Comparison of ENCODE assay signal across 8 worm cellular contexts in genomic region chrX:2793527-2793926, ce11.
A peak's percentile ranks its signal among the peaks of the same experiment; 100 is the strongest.
TF ChIP-seq lines count a peak whose summit lies in the region.

No protein-coding gene starts in this region.

TF ChIP-seq in whole organism, L1 larva, 84 proteins besides CTCF, POLR2A, EP300 and RAD21:
- peak; percentile 10 for TF ChIP-seq lin-14 (GFP tag; optimal IDR thresholded peaks at IDR 0.05; lab: Kevin White, UChicago)
- no peak for TF ChIP-seq nhr-19 (GFP tag; conservative IDR thresholded peaks at IDR 0.05; lab: Robert Waterston, UW)
- TF ChIP-seq nhr-85 (tag; lab: Kevin White, UChicago), result peak; percentile 53
- no peak for TF ChIP-seq efl-1 (optimal IDR thresholded peaks at IDR 0.05; lab: Kevin White, UChicago)
- TF ChIP-seq efl-1 (GFP tag; optimal IDR thresholded peaks at IDR 0.05 in 1 of 2; lab: Kevin White, UChicago), result peak in 1 of 2 experiments; percentile 90

TF ChIP-seq in whole organism, L3 larva, 47 proteins besides CTCF, POLR2A, EP300 and RAD21:
- no peak for TF ChIP-seq ZK546.5 (tag; optimal IDR thresholded peaks at IDR 0.05; lab: Kevin White, UChicago)
- peak; percentile 22 for TF ChIP-seq nhr-25 (tag; optimal IDR thresholded peaks at IDR 0.05; lab: Kevin White, UChicago)

TF ChIP-seq in whole organism, L4 larva, 104 proteins besides CTCF, POLR2A, EP300 and RAD21:
- no peak for TF ChIP-seq F10B5.3 (tag; optimal IDR thresholded peaks at IDR 0.05; lab: Kevin White, UChicago)
- TF ChIP-seq set-16 (GFP tag; IDR thresholded peaks at IDR 0.05; lab: Robert Waterston, UW), result 0 out of 2 replicates have a peak, but pooled peaks have one; percentile 12
- TF ChIP-seq nhr-102 (tag; optimal IDR thresholded peaks at IDR 0.05; lab: Kevin White, UChicago), result no peak
- peak; percentile 68 for TF ChIP-seq aha-1 (tag; lab: Kevin White, UChicago)

TF ChIP-seq in whole organism, early embryonic, 17 proteins besides CTCF, POLR2A, EP300 and RAD21:
- TF ChIP-seq scrt-1 (GFP tag; IDR thresholded peaks at IDR 0.05; lab: Robert Waterston, UW) (0 out of 2 replicates have a peak, but pooled peaks have one; percentile 25), tbx-11 (GFP tag; IDR thresholded peaks at IDR 0.05; lab: Robert Waterston, UW) (no peak), hmbx-1 (tag; optimal IDR thresholded peaks at IDR 0.05; lab: Kevin White, UChicago) (no peak), aly-1 (tag; optimal IDR thresholded peaks at IDR 0.05; lab: Kevin White, UChicago) (no peak), hmg-4 (GFP tag; optimal IDR thresholded peaks at IDR 0.05; lab: Kevin White, UChicago) (peak; percentile 32), F13C5.2 (tag; optimal IDR thresholded peaks at IDR 0.05; lab: Kevin White, UChicago) (no peak), sea-1 (GFP tag; conservative IDR thresholded peaks at IDR 0.05; lab: Robert Waterston, UW) (no peak), tra-4 (tag; optimal IDR thresholded peaks at IDR 0.05; lab: Kevin White, UChicago) (no peak), ceh-36 (tag; optimal IDR thresholded peaks at IDR 0.05; lab: Kevin White, UChicago) (peak; percentile 62)

TF ChIP-seq in whole organism, late embryonic, 69 proteins besides CTCF, POLR2A, EP300 and RAD21:
- TF ChIP-seq ceh-34 (tag; optimal IDR thresholded peaks at IDR 0.05; lab: Kevin White, UChicago) (peak; percentile 85), ref-2 (tag; optimal IDR thresholded peaks at IDR 0.05; lab: Kevin White, UChicago) (peak; percentile 32), sdc-2 (tag; optimal IDR thresholded peaks at IDR 0.05; lab: Kevin White, UChicago) (peak; percentile 44), npax-4 (tag; optimal IDR thresholded peaks at IDR 0.05; lab: Kevin White, UChicago) (no peak), fkh-6 (tag; optimal IDR thresholded peaks at IDR 0.05; lab: Kevin White, UChicago) (peak; percentile 14), ceh-31 (tag; optimal IDR thresholded peaks at IDR 0.05; lab: Kevin White, UChicago) (peak; percentile 4), nhr-11 (tag; optimal IDR thresholded peaks at IDR 0.05; lab: Kevin White, UChicago) (no peak), fax-1 (tag; optimal IDR thresholded peaks at IDR 0.05; lab: Kevin White, UChicago) (no peak), tbx-2 (tag; optimal IDR thresholded peaks at IDR 0.05; lab: Kevin White, UChicago) (peak; percentile 62), pax-1 (tag; optimal IDR thresholded peaks at IDR 0.05; lab: Kevin White, UChicago) (no peak), ceh-2 (tag; optimal IDR thresholded peaks at IDR 0.05; lab: Kevin White, UChicago) (peak; percentile 26)

TF ChIP-seq in whole organism, midembryonic, 9 proteins besides CTCF, POLR2A, EP300 and RAD21:
- TF ChIP-seq flt-1 (GFP tag; IDR thresholded peaks at IDR 0.05; lab: Robert Waterston, UW) (peak; percentile 37; the same call in 1 of the 2 replicates), ref-1 (GFP tag; conservative IDR thresholded peaks at IDR 0.05; lab: Robert Waterston, UW) (no peak)

TF ChIP-seq in whole organism, mixed stage, embryonic, 35 proteins besides CTCF, POLR2A, EP300 and RAD21:
- TF ChIP-seq lin-13 (tag; optimal IDR thresholded peaks at IDR 0.05; lab: Kevin White, UChicago), result no peak
- no peak for TF ChIP-seq ces-1 (GFP tag; optimal IDR thresholded peaks at IDR 0.05; lab: Kevin White, UChicago)
- peak; percentile 30 for TF ChIP-seq elt-1 (tag; optimal IDR thresholded peaks at IDR 0.05; lab: Kevin White, UChicago; ENCODE audit: borderline replicate concordance, insufficient read depth)
- TF ChIP-seq pha-4 (tag; optimal IDR thresholded peaks at IDR 0.05; lab: Kevin White, UChicago), result no peak
- no peak for TF ChIP-seq nhr-76 (tag; optimal IDR thresholded peaks at IDR 0.05; lab: Kevin White, UChicago)
- TF ChIP-seq nhr-12 (tag; optimal IDR thresholded peaks at IDR 0.05; lab: Kevin White, UChicago), result no peak
- no peak for TF ChIP-seq sem-2 (GFP tag; optimal IDR thresholded peaks at IDR 0.05; lab: Kevin White, UChicago)
- TF ChIP-seq cnd-1 (tag; optimal IDR thresholded peaks at IDR 0.05; lab: Kevin White, UChicago), result peak; percentile 22
- no peak for TF ChIP-seq sptf-1 (tag; optimal IDR thresholded peaks at IDR 0.05; lab: Kevin White, UChicago)
- TF ChIP-seq flh-1 (GFP tag; optimal IDR thresholded peaks at IDR 0.05; lab: Kevin White, UChicago), result no peak
- peak; percentile 31 for TF ChIP-seq mls-2 (tag; optimal IDR thresholded peaks at IDR 0.05; lab: Kevin White, UChicago)
- no peak for TF ChIP-seq hlh-1 (tag; optimal IDR thresholded peaks at IDR 0.05; lab: Kevin White, UChicago)
- no peak for TF ChIP-seq mab-5 (tag; optimal IDR thresholded peaks at IDR 0.05; lab: Kevin White, UChicago)
- peak; percentile 29 for TF ChIP-seq unc-62 (GFP tag; optimal IDR thresholded peaks at IDR 0.05; lab: Kevin White, UChicago)
- no peak for TF ChIP-seq ztf-11 (tag; optimal IDR thresholded peaks at IDR 0.05; lab: Kevin White, UChicago)
- TF ChIP-seq ham-2 (GFP tag; optimal IDR thresholded peaks at IDR 0.05; lab: Kevin White, UChicago), result no peak
- TF ChIP-seq unc-39 (tag; optimal IDR thresholded peaks at IDR 0.05; lab: Kevin White, UChicago), result no peak
- no peak for TF ChIP-seq blmp-1 (tag; optimal IDR thresholded peaks at IDR 0.05; lab: Kevin White, UChicago)
- TF ChIP-seq zip-8 (tag; optimal IDR thresholded peaks at IDR 0.05; lab: Kevin White, UChicago), result no peak
- peak; percentile 27 for TF ChIP-seq M03D4.4 (tag; optimal IDR thresholded peaks at IDR 0.05; lab: Kevin White, UChicago)
- peak; percentile 97 for TF ChIP-seq nhr-2 (tag; optimal IDR thresholded peaks at IDR 0.05; lab: Kevin White, UChicago)
- peak; percentile 17 for TF ChIP-seq ceh-43 (GFP tag; optimal IDR thresholded peaks at IDR 0.05; lab: Kevin White, UChicago)
- TF ChIP-seq elt-3 (tag; optimal IDR thresholded peaks at IDR 0.05; lab: Kevin White, UChicago), result no peak
- TF ChIP-seq nhr-237 (tag; optimal IDR thresholded peaks at IDR 0.05; lab: Kevin White, UChicago), result no peak

TF ChIP-seq in whole organism, young adult, 124 proteins besides CTCF, POLR2A, EP300 and RAD21:
- TF ChIP-seq ztf-3 (GFP tag; optimal IDR thresholded peaks at IDR 0.05; lab: Kevin White, UChicago), result no peak
- no peak for TF ChIP-seq zim-3 (tag; optimal IDR thresholded peaks at IDR 0.05; lab: Kevin White, UChicago)
- TF ChIP-seq lin-26 (GFP tag; IDR thresholded peaks at IDR 0.05; lab: Robert Waterston, UW), result no peak
- no peak for TF ChIP-seq ceh-27 (GFP tag; optimal IDR thresholded peaks at IDR 0.05; lab: Kevin White, UChicago)
- no peak for TF ChIP-seq F39B2.1 (GFP tag; IDR thresholded peaks at IDR 0.05; lab: Robert Waterston, UW)
- TF ChIP-seq attf-3 (GFP tag; conservative IDR thresholded peaks at IDR 0.05; lab: Robert Waterston, UW), result no peak
- TF ChIP-seq egl-18 (GFP tag; IDR thresholded peaks at IDR 0.05; lab: Robert Waterston, UW), result no peak
- no peak for TF ChIP-seq nhr-27 (tag; optimal IDR thresholded peaks at IDR 0.05; lab: Kevin White, UChicago)
- no peak for TF ChIP-seq ccch-3 (GFP tag; optimal IDR thresholded peaks at IDR 0.05; lab: Kevin White, UChicago)
- TF ChIP-seq mes-4 (tag; optimal IDR thresholded peaks at IDR 0.05; lab: Kevin White, UChicago), result no peak
- no peak for TF ChIP-seq sea-2 (GFP tag; IDR thresholded peaks at IDR 0.05; lab: Robert Waterston, UW)
- TF ChIP-seq tbx-9 (tag; optimal IDR thresholded peaks at IDR 0.05; lab: Kevin White, UChicago; ENCODE audit: borderline replicate concordance), result no peak
- no peak for TF ChIP-seq gei-17 (GFP tag; optimal IDR thresholded peaks at IDR 0.05; lab: Kevin White, UChicago)
- TF ChIP-seq dox-1 (GFP tag; IDR thresholded peaks at IDR 0.05; lab: Robert Waterston, UW), result 0 out of 2 replicates have a peak, but pooled peaks have one; percentile 16
- peak; percentile 17; the same call in 1 of the 2 replicates for TF ChIP-seq madf-6 (GFP tag; IDR thresholded peaks at IDR 0.05; lab: Robert Waterston, UW)
- 0 out of 2 replicates have a peak, but pooled peaks have one; percentile 37 for TF ChIP-seq zfh-2 (GFP tag; conservative IDR thresholded peaks at IDR 0.05; lab: Robert Waterston, UW)
- TF ChIP-seq athp-1 (tag; optimal IDR thresholded peaks at IDR 0.05; lab: Kevin White, UChicago), result no peak
- TF ChIP-seq efl-1 (GFP tag; optimal IDR thresholded peaks at IDR 0.05; lab: Kevin White, UChicago), result peak; percentile 18
- TF ChIP-seq Y67H2A.10 (GFP tag; conservative IDR thresholded peaks at IDR 0.05; lab: Robert Waterston, UW), result no peak
- 0 out of 2 replicates have a peak, but pooled peaks have one; percentile 69 for TF ChIP-seq F37B4.10 (GFP tag; IDR thresholded peaks at IDR 0.05; lab: Robert Waterston, UW)
- TF ChIP-seq ets-4 (GFP tag; optimal IDR thresholded peaks at IDR 0.05; lab: Kevin White, UChicago), result no peak
- TF ChIP-seq F57A8.1 (GFP tag; optimal IDR thresholded peaks at IDR 0.05; lab: Kevin White, UChicago), result no peak
- TF ChIP-seq hmg-20 (GFP tag; IDR thresholded peaks at IDR 0.05; lab: Robert Waterston, UW), result no peak
- TF ChIP-seq ztf-28 (GFP tag; IDR thresholded peaks at IDR 0.05; lab: Robert Waterston, UW), result no peak
